Worm (Caenorhabditis elegans): Measurements from ENCODE around the gene pkc-3.

- TF ChIP-seq unc-39 (tag; optimal IDR thresholded peaks at IDR 0.05) = no peak
- no peak for TF ChIP-seq lin-13 (tag; optimal IDR thresholded peaks at IDR 0.05)
- TF ChIP-seq nhr-2 (tag; optimal IDR thresholded peaks at IDR 0.05) = peak; percentile 14
- no peak for TF ChIP-seq elt-3 (tag; optimal IDR thresholded peaks at IDR 0.05)
- no peak for TF ChIP-seq nhr-237 (tag; optimal IDR thresholded peaks at IDR 0.05)
- no peak for TF ChIP-seq unc-120 (tag; optimal IDR thresholded peaks at IDR 0.05; ENCODE audit: poor library complexity, severe bottlenecking)
- TF ChIP-seq ceh-39 (tag; optimal IDR thresholded peaks at IDR 0.05) = no peak
- no peak for TF ChIP-seq nhr-12 (tag; optimal IDR thresholded peaks at IDR 0.05)
- no peak for TF ChIP-seq drap-1 (GFP tag; optimal IDR thresholded peaks at IDR 0.05)
- no peak for TF ChIP-seq blmp-1 (tag; optimal IDR thresholded peaks at IDR 0.05)
- TF ChIP-seq pha-4 (tag; optimal IDR thresholded peaks at IDR 0.05) = peak; percentile 18
These were observed 36.5 kb downstream of the pkc-3 start, which contains the start of gene EEED8.2 for ce11 chrII:5416204-5416764.
